Fruit fly (Drosophila melanogaster): ENCODE data around the gene CG12011.

The CG12011 gene

dm6 chr3L:1690727-1691413 is 3.5 kb upstream of the CG12011 start (continued):
- TF ChIP-seq CG15601 (tag; optimal IDR thresholded peaks at IDR 0.05): peak; percentile 35
- no peak for TF ChIP-seq Fer3 (tag; optimal IDR thresholded peaks at IDR 0.05)
- no peak for TF ChIP-seq CG13123 (GFP tag; optimal IDR thresholded peaks at IDR 0.05)
- peak; percentile 20 for TF ChIP-seq Xbp1 (GFP tag; optimal IDR thresholded peaks at IDR 0.05)
- TF ChIP-seq Vsx1 (GFP tag; optimal IDR thresholded peaks at IDR 0.05): peak; percentile 46
- TF ChIP-seq grau (tag; optimal IDR thresholded peaks at IDR 0.05): no peak
- no peak for TF ChIP-seq CG8359 (GFP tag; optimal IDR thresholded peaks at IDR 0.05; ENCODE audit: borderline replicate concordance)
- TF ChIP-seq CG3726 (GFP tag; IDR thresholded peaks at IDR 0.05): no peak
- TF ChIP-seq tgo (GFP tag; IDR thresholded peaks at IDR 0.05): peak; percentile 18; the same call in 1 of the 3 replicates
- no peak for TF ChIP-seq CG10565 (GFP tag; optimal IDR thresholded peaks at IDR 0.05)
- no peak for TF ChIP-seq CG3838 (GFP tag; optimal IDR thresholded peaks at IDR 0.05)
- TF ChIP-seq CG10321 (GFP tag; IDR thresholded peaks at IDR 0.05): no peak
- no peak for TF ChIP-seq Chrac-16 (GFP tag; optimal IDR thresholded peaks at IDR 0.05)
- no peak for TF ChIP-seq schlank (tag; optimal IDR thresholded peaks at IDR 0.05)
- TF ChIP-seq CG6689 (GFP tag; IDR thresholded peaks at IDR 0.05): peak; percentile 30; the same call in 1 of the 2 replicates
- TF ChIP-seq lbe (GFP tag; optimal IDR thresholded peaks at IDR 0.05): no peak
- TF ChIP-seq CG8478 (optimal IDR thresholded peaks at IDR 0.05): no peak
- no peak for TF ChIP-seq CG12104 (GFP tag; optimal IDR thresholded peaks at IDR 0.05)
- TF ChIP-seq CG14965 (GFP tag; optimal IDR thresholded peaks at IDR 0.05; ENCODE audit: borderline replicate concordance): peak; percentile 9
- TF ChIP-seq Kr (GFP tag; optimal IDR thresholded peaks at IDR 0.05): no peak
- TF ChIP-seq fd102C (GFP tag; optimal IDR thresholded peaks at IDR 0.05): no peak
- TF ChIP-seq unc-4 (GFP tag; IDR thresholded peaks at IDR 0.05; ENCODE audit: partially characterized antibody): no peak
- peak; percentile 45 for TF ChIP-seq CG18599 (GFP tag; optimal IDR thresholded peaks at IDR 0.05)
- no peak for TF ChIP-seq Hr51 (GFP tag; optimal IDR thresholded peaks at IDR 0.05)
- no peak for TF ChIP-seq CG1792 (GFP tag; optimal IDR thresholded peaks at IDR 0.05)
- no peak for TF ChIP-seq CG15011 (GFP tag; optimal IDR thresholded peaks at IDR 0.05)
- TF ChIP-seq Hmr (GFP tag; optimal IDR thresholded peaks at IDR 0.05): peak; percentile 21
- TF ChIP-seq CG9609 (GFP tag; optimal IDR thresholded peaks at IDR 0.05): no peak
- no peak for TF ChIP-seq Atf3 (GFP tag; optimal IDR thresholded peaks at IDR 0.05)
- no peak for TF ChIP-seq D (optimal IDR thresholded peaks at IDR 0.05)
- TF ChIP-seq D (GFP tag; optimal IDR thresholded peaks at IDR 0.05): peak; percentile 50
- TF ChIP-seq CG17568 (GFP tag; optimal IDR thresholded peaks at IDR 0.05): no peak
- TF ChIP-seq CG10654 (GFP tag; optimal IDR thresholded peaks at IDR 0.05): peak; percentile 17
- no peak for TF ChIP-seq CG14014 (GFP tag; IDR thresholded peaks at IDR 0.05)
- peak; percentile 8 for TF ChIP-seq Oli (tag; optimal IDR thresholded peaks at IDR 0.05)
- TF ChIP-seq Dip2 (GFP tag; IDR thresholded peaks at IDR 0.05): no peak
- TF ChIP-seq Abd-B (GFP tag; optimal IDR thresholded peaks at IDR 0.05): no peak
- TF ChIP-seq CG7928 (GFP tag; optimal IDR thresholded peaks at IDR 0.05): no peak
- no peak for TF ChIP-seq Atf6 (GFP tag; IDR thresholded peaks at IDR 0.05)
- TF ChIP-seq CG17612 (GFP tag; IDR thresholded peaks at IDR 0.05): peak; percentile 15; the same call in 1 of the 2 replicates
- no peak for TF ChIP-seq HmgD (GFP tag; optimal IDR thresholded peaks at IDR 0.05)
- peak; percentile 27 for TF ChIP-seq CG12391 (tag; optimal IDR thresholded peaks at IDR 0.05)
- no peak for TF ChIP-seq C15 (GFP tag; IDR thresholded peaks at IDR 0.05)
- peak; percentile 56; the same call in 1 of the 2 replicates for TF ChIP-seq ttk (GFP tag; IDR thresholded peaks at IDR 0.05)
- TF ChIP-seq CG4854 (GFP tag; optimal IDR thresholded peaks at IDR 0.05): no peak
- TF ChIP-seq CG8944 (GFP tag; optimal IDR thresholded peaks at IDR 0.05): peak; percentile 8
- TF ChIP-seq CG11085 (GFP tag; IDR thresholded peaks at IDR 0.05): no peak
- TF ChIP-seq CG1529 (GFP tag; optimal IDR thresholded peaks at IDR 0.05): peak; percentile 11
- TF ChIP-seq psq (GFP tag; optimal IDR thresholded peaks at IDR 0.05): no peak
- no peak for TF ChIP-seq Usf (GFP tag; optimal IDR thresholded peaks at IDR 0.05)
